Worm (Caenorhabditis elegans) whole organism, mixed stage, embryonic: ENCODE measurements around the gene F46F5.15.
"Not testable (repeated sequence)": the region's sequence is repeated elsewhere in the genome, so short reads cannot be mapped to it uniquely, and the experiment has no call there.

ENCODE experiments used
- M03D4.4 ChIP-seq: sonication (generic microtip); optimal IDR thresholded peaks from 2 replicates; lab custom pipeline; 2017; ENCODE audit warnings: mild to moderate bottlenecking, missing genetic modification characterization, missing compliant biosample characterization
- bed-3 ChIP-seq: fragments of 200-800 bp; sonication (Bioruptor generic); optimal IDR thresholded peaks from 3 replicates; lab custom pipeline; 2018; ENCODE audit warnings: mild to moderate bottlenecking, missing genetic modification characterization, moderate library complexity, missing compliant biosample characterization
- blmp-1 ChIP-seq: fragments of 150-350 bp; optimal IDR thresholded peaks from 2 replicates; lab custom pipeline; 2014; ENCODE audit warnings: missing biosample characterization, missing genetic modification characterization
- ceh-39 ChIP-seq: fragments of 150-350 bp; optimal IDR thresholded peaks from 2 replicates; lab custom pipeline; 2014; ENCODE audit warnings: missing biosample characterization, missing genetic modification characterization
- ceh-43 ChIP-seq: fragments of 200-800 bp; sonication (Bioruptor generic); optimal IDR thresholded peaks from 2 replicates; lab custom pipeline; 2018; ENCODE audit warnings: mild to moderate bottlenecking, missing genetic modification characterization, moderate library complexity, missing compliant biosample characterization
- ceh-83 ChIP-seq: fragments of 200-800 bp; sonication (Bioruptor generic); optimal IDR thresholded peaks from 2 replicates; lab custom pipeline; 2018; ENCODE audit warnings: mild to moderate bottlenecking, missing genetic modification characterization, missing compliant biosample characterization
- ces-1 ChIP-seq: fragments of 150-350 bp; optimal IDR thresholded peaks from 2 replicates; lab custom pipeline; 2014; ENCODE audit warnings: missing biosample characterization, missing genetic modification reagents, missing genetic modification characterization
- cnd-1 ChIP-seq: fragments of 200-800 bp; sonication (Bioruptor generic); optimal IDR thresholded peaks from 2 replicates; lab custom pipeline; 2018; ENCODE audit warnings: mild to moderate bottlenecking, missing genetic modification characterization, missing compliant biosample characterization
- drap-1 ChIP-seq: fragments of 200-800 bp; sonication (Bioruptor generic); optimal IDR thresholded peaks from 3 replicates; lab custom pipeline; 2018; ENCODE audit warnings: mild to moderate bottlenecking, missing genetic modification characterization, missing compliant biosample characterization
- elt-3 ChIP-seq: fragments of 150-350 bp; optimal IDR thresholded peaks from 2 replicates; lab custom pipeline; 2014; ENCODE audit warnings: missing biosample characterization, missing genetic modification characterization
- flh-1 ChIP-seq: fragments of 200-800 bp; sonication (Bioruptor generic); optimal IDR thresholded peaks from 2 replicates; lab custom pipeline; 2018; ENCODE audit warnings: mild to moderate bottlenecking, missing genetic modification characterization, moderate library complexity, missing compliant biosample characterization
- ham-2 ChIP-seq: fragments of 200-800 bp; sonication (Bioruptor generic); optimal IDR thresholded peaks from 2 replicates; lab custom pipeline; 2018; ENCODE audit warnings: mild to moderate bottlenecking, missing genetic modification characterization, missing compliant biosample characterization
- hlh-1 ChIP-seq: fragments of 150-350 bp; optimal IDR thresholded peaks from 2 replicates; lab custom pipeline; 2014; ENCODE audit warnings: missing biosample characterization, missing genetic modification reagents, missing genetic modification characterization
- lin-13 ChIP-seq: fragments of 150-350 bp; optimal IDR thresholded peaks from 2 replicates; lab custom pipeline; 2014; ENCODE audit warnings: missing biosample characterization, missing genetic modification characterization
- lin-32 ChIP-seq: fragments of 200-800 bp; sonication (Bioruptor generic); optimal IDR thresholded peaks from 2 replicates; lab custom pipeline; 2018; ENCODE audit warnings: mild to moderate bottlenecking, missing genetic modification characterization, missing compliant biosample characterization
- lsy-2 ChIP-seq: fragments of 150-350 bp; optimal IDR thresholded peaks from 2 replicates; lab custom pipeline; 2014; ENCODE audit warnings: missing biosample characterization, missing genetic modification characterization
- mab-5 ChIP-seq: fragments of 150-350 bp; optimal IDR thresholded peaks from 2 replicates; lab custom pipeline; 2014; ENCODE audit warnings: missing biosample characterization, missing genetic modification characterization
- mep-1 ChIP-seq: fragments of 150-350 bp; optimal IDR thresholded peaks from 2 replicates; lab custom pipeline; 2017; ENCODE audit warnings: missing biosample characterization, missing genetic modification reagents, missing genetic modification characterization, inconsistent platforms
- mls-2 ChIP-seq: sonication (generic microtip); optimal IDR thresholded peaks from 2 replicates; lab custom pipeline; 2016; ENCODE audit warnings: mild to moderate bottlenecking, missing genetic modification characterization, moderate library complexity, missing compliant biosample characterization
- nhr-12 ChIP-seq: fragments of 150-350 bp; optimal IDR thresholded peaks from 2 replicates; lab custom pipeline; 2014; ENCODE audit warnings: missing biosample characterization, missing genetic modification characterization
- nhr-2 ChIP-seq: fragments of 150-350 bp; optimal IDR thresholded peaks from 2 replicates; lab custom pipeline; 2014; ENCODE audit warnings: missing biosample characterization, missing genetic modification characterization
- nhr-237 ChIP-seq: fragments of 150-350 bp; optimal IDR thresholded peaks from 2 replicates; lab custom pipeline; 2014; ENCODE audit warnings: missing biosample characterization, missing genetic modification characterization
- nhr-28 ChIP-seq: fragments of 150-350 bp; optimal IDR thresholded peaks from 2 replicates; lab custom pipeline; 2014; ENCODE audit warnings: missing biosample characterization, missing genetic modification characterization
- nhr-76 ChIP-seq: sonication (generic microtip); optimal IDR thresholded peaks from 2 replicates; lab custom pipeline; 2017; ENCODE audit warnings: missing biosample characterization, missing genetic modification characterization
- pha-4 ChIP-seq: fragments of 150-350 bp; optimal IDR thresholded peaks from 2 replicates; lab custom pipeline; 2018; ENCODE audit warnings: missing biosample characterization, missing genetic modification reagents, missing genetic modification characterization
- sem-2 ChIP-seq: fragments of 200-800 bp; sonication (Bioruptor generic); optimal IDR thresholded peaks from 2 replicates; lab custom pipeline; 2018; ENCODE audit warnings: mild to moderate bottlenecking, missing genetic modification characterization, missing compliant biosample characterization
- snpc-4 ChIP-seq: fragments of 150-350 bp; optimal IDR thresholded peaks from 2 replicates; lab custom pipeline; 2014; ENCODE audit warnings: missing biosample characterization, missing genetic modification characterization
- tbx-8 ChIP-seq: fragments of 200-800 bp; sonication (Bioruptor generic); optimal IDR thresholded peaks from 2 replicates; lab custom pipeline; 2018; ENCODE audit warnings: mild to moderate bottlenecking, missing genetic modification characterization, moderate library complexity, missing compliant biosample characterization
- unc-120 ChIP-seq: sonication (generic microtip); optimal IDR thresholded peaks from 2 replicates; lab custom pipeline; 2017; ENCODE audit warnings: missing genetic modification characterization, missing compliant biosample characterization; ENCODE audit not compliant: poor library complexity, severe bottlenecking
- unc-39 ChIP-seq: fragments of 150-350 bp; optimal IDR thresholded peaks from 2 replicates; lab custom pipeline; 2014; ENCODE audit warnings: missing biosample characterization, missing genetic modification characterization
- unc-62 ChIP-seq: fragments of 150-350 bp; optimal IDR thresholded peaks from 2 replicates; lab custom pipeline; 2014; ENCODE audit warnings: missing biosample characterization, missing genetic modification reagents, missing genetic modification characterization
- zip-8 ChIP-seq: fragments of 150-350 bp; optimal IDR thresholded peaks from 2 replicates; lab custom pipeline; 2014; ENCODE audit warnings: missing biosample characterization, missing genetic modification characterization
- ztf-11 ChIP-seq: fragments of 150-350 bp; optimal IDR thresholded peaks from 2 replicates; lab custom pipeline; 2014; ENCODE audit warnings: missing biosample characterization, missing genetic modification characterization

F46F5.15 gene

ce11 chrII:820519-820918 lies 32.3 kb downstream of the F46F5.15 start, which contains the start of gene F46F5.7:
F46F5.7 (minus strand) TSS chrII:820619.
- TF ChIP-seq bed-3 (no peak), nhr-237 (tag; lab: Kevin White, UChicago) (no peak), unc-39 (tag; lab: Kevin White, UChicago) (no peak), mab-5 (no peak), nhr-2 (tag; lab: Kevin White, UChicago) (no peak), cnd-1 (tag; lab: Kevin White, UChicago) (no peak), blmp-1 (tag; lab: Kevin White, UChicago) (no peak), sem-2 (GFP tag; lab: Kevin White, UChicago) (no peak), ztf-11 (no peak), mls-2 (tag; lab: Kevin White, UChicago) (no peak), unc-62 (no peak), drap-1 (GFP tag; lab: Kevin White, UChicago) (no peak), unc-120 (tag; lab: Kevin White, UChicago) (no peak), ceh-43 (GFP tag; lab: Kevin White, UChicago) (no peak), elt-3 (no peak), hlh-1 (no peak)

DNA sequence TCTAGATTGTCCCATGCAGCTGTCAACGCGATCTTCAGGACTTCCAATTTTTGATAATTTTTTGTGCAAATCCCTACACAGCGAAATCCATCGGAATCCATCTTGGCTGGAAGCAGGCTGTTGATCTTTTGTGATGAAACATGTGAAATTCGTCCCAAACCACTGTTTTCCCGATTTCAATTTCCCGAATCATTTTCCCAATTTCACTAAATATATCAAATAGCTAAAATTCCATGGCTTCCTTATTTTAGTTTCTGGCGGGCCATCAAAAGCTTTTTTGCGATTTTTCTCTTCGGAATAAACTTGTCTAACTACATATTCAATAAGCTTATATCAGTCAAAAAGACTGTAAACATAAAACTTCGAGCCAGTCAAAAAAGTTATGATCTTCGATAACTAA lies 33.3 kb downstream of the F46F5.15 start, which contains the start of gene F46F5.8:
Gene F46F5.8, minus strand, starts transcription at position 101 of the 400 bp plus-strand sequence.
- TF ChIP-seq lin-13 (tag; lab: Kevin White, UChicago): no peak
- no peak for TF ChIP-seq nhr-76 (tag; lab: Kevin White, UChicago)
- TF ChIP-seq ceh-43 (GFP tag; lab: Kevin White, UChicago): no peak
- TF ChIP-seq ztf-11: no peak
- TF ChIP-seq zip-8: no peak
- TF ChIP-seq hlh-1: no peak
- TF ChIP-seq nhr-12: no peak
- no peak for TF ChIP-seq mls-2 (tag; lab: Kevin White, UChicago)
- no peak for TF ChIP-seq drap-1 (GFP tag; lab: Kevin White, UChicago)
- TF ChIP-seq ceh-39 (tag; lab: Kevin White, UChicago): no peak

DNA sequence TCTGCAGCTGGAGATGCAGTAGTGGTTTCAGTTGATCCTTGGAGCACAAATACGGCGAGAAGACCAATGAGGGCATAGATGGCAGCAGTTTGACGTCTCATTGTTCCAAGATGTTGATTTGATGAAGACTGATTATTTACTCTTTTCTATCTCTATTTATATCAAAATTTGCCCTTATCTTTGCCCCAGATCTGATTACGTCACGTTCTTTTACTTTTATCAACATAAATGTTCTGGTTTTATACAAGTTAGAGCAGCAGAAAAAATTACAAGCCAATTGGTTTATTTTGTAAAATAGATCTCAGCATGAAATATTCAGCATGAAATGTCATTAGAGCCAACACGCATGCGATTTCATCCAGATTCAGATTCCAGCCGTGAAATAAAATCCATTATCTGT lies 34.5 kb downstream of the F46F5.15 start, which contains the start of gene msrp-4:
Gene msrp-4, minus strand, starts transcription at position 101 of the 400 bp plus-strand sequence.
- TF ChIP-seq unc-39 (tag; lab: Kevin White, UChicago); blmp-1 (tag; lab: Kevin White, UChicago); sem-2 (GFP tag; lab: Kevin White, UChicago): not testable (repeated sequence)

- TF ChIP-seq bed-3: no peak
- no peak for TF ChIP-seq nhr-237 (tag; lab: Kevin White, UChicago)
- TF ChIP-seq tbx-8: no peak
- no peak for TF ChIP-seq ceh-43 (GFP tag; lab: Kevin White, UChicago)
- TF ChIP-seq lin-32: no peak
- TF ChIP-seq M03D4.4 (tag; lab: Kevin White, UChicago): no peak
- no peak for TF ChIP-seq nhr-2 (tag; lab: Kevin White, UChicago)
- TF ChIP-seq sem-2 (GFP tag; lab: Kevin White, UChicago): no peak
- TF ChIP-seq lin-13 (tag; lab: Kevin White, UChicago): no peak
- no peak for TF ChIP-seq elt-3
- no peak for TF ChIP-seq ham-2 (GFP tag; lab: Kevin White, UChicago)
- no peak for TF ChIP-seq mls-2 (tag; lab: Kevin White, UChicago)
- no peak for TF ChIP-seq unc-62
- TF ChIP-seq drap-1 (GFP tag; lab: Kevin White, UChicago): no peak
- no peak for TF ChIP-seq unc-39 (tag; lab: Kevin White, UChicago)
- TF ChIP-seq ceh-83 (GFP tag; lab: Kevin White, UChicago): no peak
- TF ChIP-seq flh-1 (GFP tag; lab: Kevin White, UChicago): no peak
- no peak for TF ChIP-seq mep-1 (tag; lab: Kevin White, UChicago)
- no peak for TF ChIP-seq snpc-4 (tag; lab: Kevin White, UChicago)
- TF ChIP-seq ztf-11: no peak
Measured at ce11 chrII:823529-823928, 35.3 kb downstream of the F46F5.15 start, which contains the start of gene F46F5.10. F46F5.10 (plus strand) TSS chrII:823829.

- TF ChIP-seq zip-8 (no peak), nhr-28 (tag; lab: Kevin White, UChicago) (no peak), ham-2 (GFP tag; lab: Kevin White, UChicago) (no peak), mep-1 (tag; lab: Kevin White, UChicago) (no peak), nhr-2 (tag; lab: Kevin White, UChicago) (no peak), bed-3 (no peak), elt-3 (no peak), nhr-12 (no peak), ces-1 (no peak), ceh-43 (GFP tag; lab: Kevin White, UChicago) (no peak), lsy-2 (tag; lab: Kevin White, UChicago) (no peak), ztf-11 (no peak), lin-13 (tag; lab: Kevin White, UChicago) (no peak), hlh-1 (no peak), ceh-83 (GFP tag; lab: Kevin White, UChicago) (no peak), ceh-39 (tag; lab: Kevin White, UChicago) (no peak), flh-1 (GFP tag; lab: Kevin White, UChicago) (no peak), pha-4 (tag; lab: Kevin White, UChicago) (no peak), mls-2 (tag; lab: Kevin White, UChicago) (no peak), nhr-76 (tag; lab: Kevin White, UChicago) (no peak)
- TF ChIP-seq, all 35 proteins: peak for 0
Measured at ce11 chrII:825521-825920, 37.3 kb downstream of the F46F5.15 start, which contains the start of gene F28A10.1. F28A10.1 (plus strand) TSS chrII:825821.
